Fruit fly (Drosophila melanogaster): ENCODE measurements around the gene amx.

Gene amx

dm6 chrX:9250161-9250831 is 3.2 kb upstream of the amx start, which contains the start of gene CG17754 (continued):
- no peak for TF ChIP-seq CG8944 (GFP tag; optimal IDR thresholded peaks at IDR 0.05)
- TF ChIP-seq exex (tag; optimal IDR thresholded peaks at IDR 0.05) = no peak
- peak; percentile 34; the same call in 1 of the 3 replicates for TF ChIP-seq row (GFP tag; IDR thresholded peaks at IDR 0.05)
- no peak for TF ChIP-seq CG4707 (GFP tag; optimal IDR thresholded peaks at IDR 0.05)
- TF ChIP-seq CG4617 (GFP tag; optimal IDR thresholded peaks at IDR 0.05; ENCODE audit: borderline replicate concordance) = peak; percentile 16
- TF ChIP-seq CG1792 (GFP tag; optimal IDR thresholded peaks at IDR 0.05) = no peak
- no peak for TF ChIP-seq HHEX (GFP tag; optimal IDR thresholded peaks at IDR 0.05)
- no peak for TF ChIP-seq zen2 (GFP tag; IDR thresholded peaks at IDR 0.05; ENCODE audit: partially characterized antibody)
- TF ChIP-seq wor (GFP tag; IDR thresholded peaks at IDR 0.05) = no peak
- no peak for TF ChIP-seq croc (GFP tag; conservative IDR thresholded peaks at IDR 0.05)
- TF ChIP-seq NfI (GFP tag; optimal IDR thresholded peaks at IDR 0.05) = no peak
- no peak for TF ChIP-seq bab2 (GFP tag; optimal IDR thresholded peaks at IDR 0.05)
- no peak for TF ChIP-seq TFAM (GFP tag; optimal IDR thresholded peaks at IDR 0.05)
- no peak for TF ChIP-seq Ravus (GFP tag; IDR thresholded peaks at IDR 0.05)
- no peak for TF ChIP-seq ssp (GFP tag; IDR thresholded peaks at IDR 0.05)
- no peak for TF ChIP-seq Doc2 (GFP tag; IDR thresholded peaks at IDR 0.05)
- no peak for TF ChIP-seq fd102C (GFP tag; optimal IDR thresholded peaks at IDR 0.05)
- TF ChIP-seq wdn (GFP tag; IDR thresholded peaks at IDR 0.05) = no peak
- TF ChIP-seq Bteb2 (GFP tag; optimal IDR thresholded peaks at IDR 0.05) = no peak
- no peak for TF ChIP-seq CG32767 (GFP tag; IDR thresholded peaks at IDR 0.05)
- TF ChIP-seq CG6175 (GFP tag; IDR thresholded peaks at IDR 0.05) = no peak
- TF ChIP-seq al (GFP tag; IDR thresholded peaks at IDR 0.05) = no peak
- TF ChIP-seq bcd (GFP tag; optimal IDR thresholded peaks at IDR 0.05) = no peak
- TF ChIP-seq MESR4 (GFP tag; optimal IDR thresholded peaks at IDR 0.05) = peak; percentile 50
- TF ChIP-seq CG11695 (GFP tag; IDR thresholded peaks at IDR 0.05) = no peak
- no peak for TF ChIP-seq CG11085 (GFP tag; IDR thresholded peaks at IDR 0.05)
- no peak for TF ChIP-seq Mes4 (GFP tag; optimal IDR thresholded peaks at IDR 0.05)
- TF ChIP-seq Neu2 (GFP tag; optimal IDR thresholded peaks at IDR 0.05; ENCODE audit: borderline replicate concordance) = no peak
- no peak for TF ChIP-seq CG17328 (GFP tag; IDR thresholded peaks at IDR 0.05)
- no peak for TF ChIP-seq CG8281 (tag; optimal IDR thresholded peaks at IDR 0.05)
- peak; percentile 19 for TF ChIP-seq Elba2 (GFP tag; optimal IDR thresholded peaks at IDR 0.05)
- no peak for TF ChIP-seq pum (GFP tag; optimal IDR thresholded peaks at IDR 0.05)
- TF ChIP-seq otp (GFP tag; IDR thresholded peaks at IDR 0.05) = no peak
- TF ChIP-seq Ets65A (GFP tag) = no peak
- no peak for TF ChIP-seq Fer2 (tag; optimal IDR thresholded peaks at IDR 0.05)
- TF ChIP-seq bsh (GFP tag; optimal IDR thresholded peaks at IDR 0.05) = no peak
- TF ChIP-seq CG3726 (GFP tag; IDR thresholded peaks at IDR 0.05) = no peak
- TF ChIP-seq MBD-R2 (GFP tag; IDR thresholded peaks at IDR 0.05) = peak; percentile 87
- no peak for TF ChIP-seq ci (GFP tag; IDR thresholded peaks at IDR 0.05)
- no peak for TF ChIP-seq run (tag; optimal IDR thresholded peaks at IDR 0.05)
- TF ChIP-seq CG34422 (GFP tag; IDR thresholded peaks at IDR 0.05) = no peak
- no peak for TF ChIP-seq Drgx (GFP tag; IDR thresholded peaks at IDR 0.05)
- TF ChIP-seq Sox102F (GFP tag; optimal IDR thresholded peaks at IDR 0.05) = no peak
- no peak for TF ChIP-seq Dad (GFP tag; optimal IDR thresholded peaks at IDR 0.05)
- TF ChIP-seq sr (GFP tag; IDR thresholded peaks at IDR 0.05) = no peak
- no peak for TF ChIP-seq CG17361 (GFP tag; IDR thresholded peaks at IDR 0.05)
- peak; percentile 2 for TF ChIP-seq HmgZ (tag; optimal IDR thresholded peaks at IDR 0.05)
- TF ChIP-seq CG13296 (GFP tag; optimal IDR thresholded peaks at IDR 0.05) = no peak
- no peak for TF ChIP-seq CG4360 (GFP tag; IDR thresholded peaks at IDR 0.05)
- no peak for TF ChIP-seq sob (GFP tag; IDR thresholded peaks at IDR 0.05)
- TF ChIP-seq eyg (GFP tag; optimal IDR thresholded peaks at IDR 0.05) = no peak
- TF ChIP-seq Med (GFP tag) = peak; percentile 69

Measured in whole organism, embryonic.